Worm (Caenorhabditis elegans): ENCODE results near the gene C55C3.3.

C55C3.3 gene

DNA sequence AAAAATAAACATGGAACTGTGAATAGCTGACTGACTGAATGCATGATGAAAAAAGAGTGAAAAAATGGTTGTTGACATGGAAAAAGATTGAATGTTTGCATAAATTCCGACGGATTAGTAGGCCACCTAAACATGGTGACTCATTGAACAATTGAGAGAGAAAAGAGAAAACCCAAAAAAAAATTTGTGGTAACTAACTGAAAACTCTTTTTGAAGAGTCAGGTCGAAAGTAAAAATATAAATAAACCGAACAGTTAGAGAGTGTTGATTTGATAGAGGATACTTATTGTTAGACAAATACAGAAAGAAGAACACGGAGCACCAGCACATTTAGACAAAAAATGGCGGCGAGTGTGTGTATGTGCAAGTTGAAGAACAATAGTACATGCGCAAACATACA lies 13.8 kb upstream of the C55C3.3 start:
- TF ChIP-seq pbrm-1 (GFP tag; IDR thresholded peaks at IDR 0.05) (no peak), F39B2.1 (GFP tag; IDR thresholded peaks at IDR 0.05) (no peak), aptf-2 (GFP tag; conservative IDR thresholded peaks at IDR 0.05) (no peak)

DNA sequence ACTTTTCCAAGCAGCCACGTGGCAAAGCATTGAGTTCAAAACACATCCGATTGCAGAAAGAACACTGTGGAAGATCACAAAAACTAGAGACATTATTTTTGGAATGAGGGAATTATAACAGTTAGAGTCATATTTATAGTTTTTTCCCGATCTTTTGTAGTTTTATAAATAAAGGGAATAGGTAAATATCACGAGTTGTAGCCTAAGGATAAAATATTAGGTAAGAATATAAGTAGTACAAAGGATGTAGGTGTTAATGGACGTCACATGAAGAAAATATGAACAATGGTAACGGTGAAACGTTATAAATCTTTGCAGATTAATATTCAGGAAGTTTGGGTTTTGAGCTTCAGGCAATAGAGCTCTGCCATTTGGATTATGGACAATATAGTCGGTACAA lies 10.7 kb upstream of the C55C3.3 start, which contains the start of gene srd-5:
TSS of gene srd-5 (minus strand) at position 101 of the 400 bp plus-strand sequence.
- TF ChIP-seq lin-35 (GFP tag; optimal IDR thresholded peaks at IDR 0.05) (no peak), F52B5.7 (tag; optimal IDR thresholded peaks at IDR 0.05) (no peak), C06A6.2 (GFP tag; conservative IDR thresholded peaks at IDR 0.05) (no peak), ztf-26 (tag; optimal IDR thresholded peaks at IDR 0.05) (no peak), zim-3 (tag; optimal IDR thresholded peaks at IDR 0.05) (no peak), T26A5.8 (tag; optimal IDR thresholded peaks at IDR 0.05) (no peak), snpc-1.1 (tag; optimal IDR thresholded peaks at IDR 0.05; ENCODE audit: insufficient read depth) (no peak), rpc-1 (optimal IDR thresholded peaks at IDR 0.05) (no peak), rpc-1 (tag; optimal IDR thresholded peaks at IDR 0.05) (no peak)

DNA sequence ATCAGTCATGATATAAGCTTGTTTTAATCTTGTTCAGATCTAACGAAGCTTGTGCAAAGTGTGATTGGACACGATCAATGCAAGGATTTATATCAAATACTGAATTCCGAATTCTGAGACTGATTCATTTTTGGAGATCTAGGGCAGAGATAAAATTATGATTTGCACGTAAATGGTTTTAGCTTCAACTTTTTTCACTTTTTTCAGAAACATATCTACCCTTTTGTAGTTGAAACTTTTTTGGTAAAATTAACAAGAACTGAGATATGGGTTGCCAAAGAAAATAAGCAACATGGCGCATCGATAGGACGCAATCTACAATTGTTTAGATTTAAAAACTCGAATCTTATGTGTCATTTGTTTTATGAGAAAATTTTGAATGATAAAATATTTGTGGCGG lies 7.0 kb upstream of the C55C3.3 start, which contains the start of gene C55C3.4:
TSS of gene C55C3.4 (minus strand) at position 101 of the 400 bp plus-strand sequence.
- TF ChIP-seq F39B2.1 (GFP tag; IDR thresholded peaks at IDR 0.05) (no peak), K12H6.12 (tag; optimal IDR thresholded peaks at IDR 0.05) (no peak), die-1 (tag; optimal IDR thresholded peaks at IDR 0.05) (no peak), lin-40 (tag; optimal IDR thresholded peaks at IDR 0.05) (no peak), F23B12.7 (tag; optimal IDR thresholded peaks at IDR 0.05; ENCODE audit: insufficient read depth) (no peak), tlf-1 (GFP tag; optimal IDR thresholded peaks at IDR 0.05) (no peak), ztf-18 (tag; optimal IDR thresholded peaks at IDR 0.05) (no peak), gei-17 (GFP tag; optimal IDR thresholded peaks at IDR 0.05) (no peak), ceh-58 (GFP tag; IDR thresholded peaks at IDR 0.05) (no peak), T07F8.4 (tag; optimal IDR thresholded peaks at IDR 0.05) (no peak), F37B4.10 (GFP tag; IDR thresholded peaks at IDR 0.05) (no peak), lsl-1 (GFP tag; optimal IDR thresholded peaks at IDR 0.05) (no peak), ceh-91 (GFP tag; IDR thresholded peaks at IDR 0.05) (no peak), unc-62 (GFP tag; optimal IDR thresholded peaks at IDR 0.05) (no peak), rcor-1 (GFP tag; IDR thresholded peaks at IDR 0.05) (no peak), F55B11.4 (tag; optimal IDR thresholded peaks at IDR 0.05; ENCODE audit: borderline replicate concordance, insufficient read depth) (no peak), nfyb-1 (GFP tag; IDR thresholded peaks at IDR 0.05) (no peak), dpl-1 (GFP tag; optimal IDR thresholded peaks at IDR 0.05) (no peak)

DNA sequence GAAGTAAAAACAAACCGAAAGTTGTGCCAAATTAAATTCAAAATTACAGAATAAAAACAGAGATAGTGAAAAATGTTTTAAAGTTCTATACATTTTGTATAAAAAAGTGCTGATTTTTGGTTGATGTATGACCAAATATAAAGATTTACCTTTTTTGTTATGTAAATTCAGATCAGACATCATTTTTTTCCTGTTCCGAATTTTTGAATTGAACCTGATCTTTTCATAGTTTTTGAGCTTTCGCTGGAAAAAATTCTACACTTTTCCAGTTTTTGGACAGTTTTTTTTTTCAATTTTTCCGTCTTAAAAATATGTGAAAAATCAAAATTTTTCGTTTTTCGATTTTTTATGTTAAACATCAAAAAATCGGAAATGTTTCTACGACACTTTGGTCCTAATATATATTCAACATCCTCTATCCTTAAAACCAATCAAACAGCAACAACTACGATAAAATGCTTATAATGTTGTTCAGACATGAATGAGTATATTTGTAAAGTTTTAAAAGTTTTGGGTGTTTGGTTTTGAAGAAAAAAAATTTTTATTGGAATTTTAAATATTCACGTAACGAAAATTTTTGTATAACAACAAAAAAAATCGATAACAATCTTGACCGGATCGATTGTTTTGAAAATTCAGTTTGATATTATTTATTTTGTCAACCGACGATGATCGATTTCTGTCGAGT lies 2.4 kb upstream of the C55C3.3 start, which contains the start of the genes C55C3.7 and C55C3.6:
TSS of gene C55C3.7 (minus strand) at position 101 of the 688 bp plus-strand sequence.
TSS of gene C55C3.6 (plus strand) at position 638 of the 688 bp plus-strand sequence.
- TF ChIP-seq pbrm-1 (GFP tag; IDR thresholded peaks at IDR 0.05) (no peak), ceh-79 (tag; optimal IDR thresholded peaks at IDR 0.05) (no peak), mes-4 (tag; optimal IDR thresholded peaks at IDR 0.05) (no peak), hlh-26 (GFP tag; conservative IDR thresholded peaks at IDR 0.05) (no peak), die-1 (tag; optimal IDR thresholded peaks at IDR 0.05) (no peak), lsl-1 (GFP tag; optimal IDR thresholded peaks at IDR 0.05) (no peak), tbp1 (GFP tag; optimal IDR thresholded peaks at IDR 0.05) (no peak), T26A5.8 (tag; optimal IDR thresholded peaks at IDR 0.05) (no peak), B0336.3 (GFP tag; IDR thresholded peaks at IDR 0.05) (no peak), Y95B8A.8 (GFP tag; IDR thresholded peaks at IDR 0.05) (no peak), lin-26 (GFP tag; IDR thresholded peaks at IDR 0.05) (no peak)

Data from whole organism, young adult.